Worm (Caenorhabditis elegans): ENCODE measurements around the gene lgc-32.

- TF ChIP-seq zim-3 (tag; optimal IDR thresholded peaks at IDR 0.05) (no peak), let-526 (GFP tag; IDR thresholded peaks at IDR 0.05) (no peak), aptf-3 (GFP tag; IDR thresholded peaks at IDR 0.05) (no peak), pha-4 (tag; optimal IDR thresholded peaks at IDR 0.05) (no peak), snpc-4 (GFP tag; optimal IDR thresholded peaks at IDR 0.05) (no peak), snpc-4 (tag; optimal IDR thresholded peaks at IDR 0.05) (no peak), madf-8 (GFP tag; conservative IDR thresholded peaks at IDR 0.05) (no peak), xnd-1 (tag; optimal IDR thresholded peaks at IDR 0.05) (no peak), K11D2.4 (GFP tag; IDR thresholded peaks at IDR 0.05) (no peak), hlh-26 (GFP tag; conservative IDR thresholded peaks at IDR 0.05) (no peak), unc-62 (GFP tag; optimal IDR thresholded peaks at IDR 0.05) (no peak), ets-4 (GFP tag; optimal IDR thresholded peaks at IDR 0.05) (no peak), cebp-1 (GFP tag; IDR thresholded peaks at IDR 0.05) (no peak), cebp-1 (tag; optimal IDR thresholded peaks at IDR 0.05) (no peak), ama-1 (optimal IDR thresholded peaks at IDR 0.05) (no peak), ama-1 (GFP tag; optimal IDR thresholded peaks at IDR 0.05) (no peak)
Measured at ce11 chrX:688602-689001, 16.7 kb downstream of the lgc-32 start.

Measured in whole organism, young adult.